Worm (Caenorhabditis elegans) whole organism, young adult: ENCODE data around the gene fbxb-91.

Experiments
- B0336.3 ChIP-seq: fragments of 200-800 bp; sonication (Bioruptor generic); IDR thresholded peaks from 2 replicates; pipeline ENCODE4 v1.3.6; 2022; ENCODE audit warnings: missing genetic modification characterization, missing compliant biosample characterization
- F22D6.2 ChIP-seq: sonication (generic microtip); optimal IDR thresholded peaks from 2 replicates; lab custom pipeline; 2016; ENCODE audit warnings: mild to moderate bottlenecking, missing genetic modification characterization, missing compliant biosample characterization
- F33H1.4 ChIP-seq: fragments of 200-800 bp; sonication (Bioruptor generic); IDR thresholded peaks from 2 replicates; pipeline ENCODE4 v1.3.6; 2022; ENCODE audit warnings: missing genetic modification reagents, missing genetic modification characterization, missing compliant biosample characterization
- F37B4.10 ChIP-seq: fragments of 200-800 bp; sonication (Bioruptor generic); IDR thresholded peaks from 2 replicates; pipeline ENCODE4 v1.3.6; 2022; ENCODE audit warnings: missing genetic modification characterization, missing compliant biosample characterization
- F57C9.4 ChIP-seq: sonication (generic microtip); optimal IDR thresholded peaks from 2 replicates; lab custom pipeline; 2017; ENCODE audit warnings: mild to moderate bottlenecking, missing genetic modification characterization, missing compliant biosample characterization
- T07F8.4 ChIP-seq: sonication (generic microtip); optimal IDR thresholded peaks from 2 replicates; lab custom pipeline; 2016; ENCODE audit warnings: mild to moderate bottlenecking, missing genetic modification characterization, moderate library complexity, missing compliant biosample characterization
- T26A5.8 ChIP-seq: sonication (generic microtip); optimal IDR thresholded peaks from 2 replicates; lab custom pipeline; 2016; ENCODE audit warnings: missing genetic modification characterization, missing compliant biosample characterization
- Y56A3A.18 ChIP-seq: fragments of 200-800 bp; sonication (Bioruptor generic); IDR thresholded peaks from 2 replicates; pipeline ENCODE4 v1.3.6; 2022; ENCODE audit warnings: missing genetic modification reagents, missing genetic modification characterization, missing compliant biosample characterization
- Y95B8A.8 ChIP-seq: fragments of 200-800 bp; sonication (Bioruptor generic); IDR thresholded peaks from 2 replicates; pipeline ENCODE4 v1.3.6; 2022; ENCODE audit warnings: missing genetic modification reagents, missing genetic modification characterization, missing compliant biosample characterization
- aptf-2 ChIP-seq: fragments of 200-800 bp; sonication (Bioruptor generic); conservative IDR thresholded peaks from 2 replicates; pipeline ENCODE4 v1.3.6; 2022; ENCODE audit warnings: missing genetic modification reagents, missing genetic modification characterization, missing compliant biosample characterization
- aptf-3 ChIP-seq: fragments of 200-800 bp; sonication (Bioruptor generic); IDR thresholded peaks from 2 replicates; pipeline ENCODE4 v1.3.6; 2022; ENCODE audit warnings: missing genetic modification characterization, missing compliant biosample characterization
- attf-3 ChIP-seq: fragments of 200-800 bp; sonication (Bioruptor generic); conservative IDR thresholded peaks from 2 replicates; pipeline ENCODE4 v1.3.6; 2022; ENCODE audit warnings: missing genetic modification reagents, missing genetic modification characterization, missing compliant biosample characterization
- attf-5 ChIP-seq: fragments of 200-800 bp; sonication (Bioruptor generic); optimal IDR thresholded peaks from 2 replicates; lab custom pipeline; 2018; ENCODE audit warnings: mild to moderate bottlenecking, missing genetic modification characterization, missing compliant biosample characterization
- cebp-2 ChIP-seq: fragments of 200-800 bp; sonication (Bioruptor generic); IDR thresholded peaks from 2 replicates; pipeline ENCODE4 v1.3.6; 2022; ENCODE audit warnings: missing genetic modification characterization, missing compliant biosample characterization
- ceh-58 ChIP-seq: fragments of 200-800 bp; sonication (Bioruptor generic); IDR thresholded peaks from 2 replicates; pipeline ENCODE4 v1.3.6; 2022; ENCODE audit warnings: missing genetic modification characterization, missing compliant biosample characterization
- dox-1 ChIP-seq: fragments of 200-800 bp; sonication (Bioruptor generic); IDR thresholded peaks from 2 replicates; pipeline ENCODE4 v1.3.6; 2022; ENCODE audit warnings: missing genetic modification reagents, missing genetic modification characterization, missing compliant biosample characterization
- dpl-1 ChIP-seq: fragments of 150-350 bp; optimal IDR thresholded peaks from 2 replicates; lab custom pipeline; 2014; ENCODE audit warnings: missing biosample characterization, missing genetic modification reagents, missing genetic modification characterization
- egl-44 ChIP-seq: fragments of 200-800 bp; sonication (Bioruptor generic); IDR thresholded peaks from 2 replicates; pipeline ENCODE4 v1.3.6; 2022; ENCODE audit warnings: missing genetic modification reagents, missing genetic modification characterization, missing compliant biosample characterization
- gei-17 ChIP-seq: fragments of 200-800 bp; sonication (Bioruptor generic); optimal IDR thresholded peaks from 2 replicates; lab custom pipeline; 2018; ENCODE audit warnings: mild to moderate bottlenecking, missing genetic modification characterization, missing compliant biosample characterization
- hsf-1 ChIP-seq: fragments of 200-800 bp; sonication (Bioruptor generic); IDR thresholded peaks from 2 replicates; pipeline ENCODE4 v1.3.6; 2022; ENCODE audit warnings: missing genetic modification reagents, missing genetic modification characterization, missing compliant biosample characterization
- let-526 ChIP-seq: fragments of 200-800 bp; sonication (Bioruptor generic); IDR thresholded peaks from 2 replicates; pipeline ENCODE4 v1.3.6; 2022; ENCODE audit warnings: missing genetic modification reagents, missing genetic modification characterization, missing compliant biosample characterization
- lin-26 ChIP-seq: fragments of 200-800 bp; sonication (Bioruptor generic); IDR thresholded peaks from 2 replicates; pipeline ENCODE4 v1.3.6; 2022; ENCODE audit warnings: missing genetic modification reagents, missing genetic modification characterization, missing compliant biosample characterization
- lin-35 ChIP-seq, 3 experiments: fragments of 150-350 bp in 2 of 3; sonication (generic microtip) in 1 of 3; optimal IDR thresholded peaks; 2 replicates each; lab custom pipeline; 2014 to 2018; ENCODE audit warnings: missing biosample characterization in 3 of 3, missing genetic modification characterization in 3 of 3, missing genetic modification reagents in 3 of 3
- lsl-1 ChIP-seq: fragments of 200-800 bp; sonication (Bioruptor generic); optimal IDR thresholded peaks from 2 replicates; lab custom pipeline; 2018; ENCODE audit warnings: mild to moderate bottlenecking, missing genetic modification characterization, moderate library complexity, missing compliant biosample characterization
- madf-10 ChIP-seq: sonication (generic microtip); optimal IDR thresholded peaks from 2 replicates; lab custom pipeline; 2016; ENCODE audit warnings: mild to moderate bottlenecking, missing genetic modification characterization, missing compliant biosample characterization
- madf-3 ChIP-seq: fragments of 200-800 bp; sonication (Bioruptor generic); IDR thresholded peaks from 2 replicates; pipeline ENCODE4 v1.3.6; 2022; ENCODE audit warnings: missing genetic modification reagents, missing genetic modification characterization, missing compliant biosample characterization
- madf-6 ChIP-seq: fragments of 200-800 bp; sonication (Bioruptor generic); IDR thresholded peaks from 2 replicates; pipeline ENCODE4 v1.3.6; 2022; ENCODE audit warnings: missing genetic modification reagents, missing genetic modification characterization, missing compliant biosample characterization
- mes-4 ChIP-seq: sonication (generic microtip); optimal IDR thresholded peaks from 2 replicates; lab custom pipeline; 2016; ENCODE audit warnings: missing genotype, missing genetic modification characterization, missing compliant biosample characterization
- nhr-120 ChIP-seq: fragments of 200-800 bp; sonication (Bioruptor generic); IDR thresholded peaks from 2 replicates; pipeline ENCODE4 v1.3.6; 2022; ENCODE audit warnings: missing genetic modification characterization, missing compliant biosample characterization
- nhr-179 ChIP-seq: sonication (generic microtip); optimal IDR thresholded peaks from 2 replicates; lab custom pipeline; 2016; ENCODE audit warnings: mild to moderate bottlenecking, missing genetic modification characterization, missing compliant biosample characterization
- nhr-27 ChIP-seq: fragments of 200-800 bp; sonication (Bioruptor generic); optimal IDR thresholded peaks from 2 replicates; lab custom pipeline; 2018; ENCODE audit warnings: mild to moderate bottlenecking, missing genetic modification characterization, moderate library complexity, missing compliant biosample characterization
- pbrm-1 ChIP-seq: fragments of 200-800 bp; sonication (Bioruptor generic); IDR thresholded peaks from 2 replicates; pipeline ENCODE4 v1.3.6; 2022; ENCODE audit warnings: missing genetic modification reagents, missing genetic modification characterization, missing compliant biosample characterization
- pha-4 ChIP-seq: fragments of 150-350 bp; sonication (generic microtip); optimal IDR thresholded peaks from 2 replicates; lab custom pipeline; 2014; ENCODE audit warnings: missing biosample characterization, missing genetic modification reagents, missing genetic modification characterization
- rcor-1 ChIP-seq: fragments of 200-800 bp; sonication (Bioruptor generic); IDR thresholded peaks from 2 replicates; pipeline ENCODE4 v1.3.6; 2022; ENCODE audit warnings: missing genetic modification reagents, missing genetic modification characterization, missing compliant biosample characterization
- sea-2 ChIP-seq: fragments of 200-800 bp; sonication (Bioruptor generic); IDR thresholded peaks from 2 replicates; pipeline ENCODE4 v1.3.6; 2022; ENCODE audit warnings: missing genetic modification characterization, missing compliant biosample characterization
- snpc-1.3 ChIP-seq: sonication (generic microtip); optimal IDR thresholded peaks from 2 replicates; lab custom pipeline; 2017; ENCODE audit warnings: missing genetic modification characterization, mild to moderate bottlenecking, missing compliant biosample characterization, antibody characterized with exemption, moderate library complexity, missing genotype, missing genetic modification reagents; ENCODE audit not compliant: insufficient read depth
- snpc-4 ChIP-seq, 5 experiments: fragments of 150-350 bp in 1 of 5; sonication (generic microtip) in 4 of 5; optimal IDR thresholded peaks; 2 replicates each; lab custom pipeline; 2014 to 2018; ENCODE audit warnings: missing genetic modification characterization in 5 of 5, missing biosample characterization in 3 of 5, antibody characterized with exemption in 2 of 5, mild to moderate bottlenecking in 2 of 5, missing compliant biosample characterization in 2 of 5, missing genotype in 2 of 5, moderate library complexity in 2 of 5, missing genetic modification reagents in 1 of 5
- zim-3 ChIP-seq: sonication (generic microtip); optimal IDR thresholded peaks from 2 replicates; lab custom pipeline; 2017; ENCODE audit warnings: mild to moderate bottlenecking, missing genetic modification characterization, moderate library complexity, missing compliant biosample characterization
- ztf-18 ChIP-seq: sonication (generic microtip); optimal IDR thresholded peaks from 2 replicates; lab custom pipeline; 2016; ENCODE audit warnings: missing genotype, mild to moderate bottlenecking, missing genetic modification characterization, missing compliant biosample characterization
- ztf-3 ChIP-seq: fragments of 200-800 bp; sonication (Bioruptor generic); optimal IDR thresholded peaks from 2 replicates; lab custom pipeline; 2018; ENCODE audit warnings: mild to moderate bottlenecking, missing genetic modification characterization, missing compliant biosample characterization

Gene fbxb-91

ce11 chrII:3750685-3751084, at the start of gene fbxb-91:
Gene fbxb-91 (minus strand): TSS chrII:3750785.
- TF ChIP-seq attf-5 (GFP tag; lab: Kevin White, UChicago) (no peak), madf-10 (tag; lab: Kevin White, UChicago) (no peak)

- no peak for TF ChIP-seq let-526 (GFP tag; lab: Robert Waterston, UW)
- TF ChIP-seq, all 124 proteins: peak for 0
Measured at ce11 chrII:3795323-3795722, 44.7 kb upstream of the fbxb-91 start, which contains the start of gene Y8A9A.2. Gene Y8A9A.2 (plus strand): TSS chrII:3795623.

DNA sequence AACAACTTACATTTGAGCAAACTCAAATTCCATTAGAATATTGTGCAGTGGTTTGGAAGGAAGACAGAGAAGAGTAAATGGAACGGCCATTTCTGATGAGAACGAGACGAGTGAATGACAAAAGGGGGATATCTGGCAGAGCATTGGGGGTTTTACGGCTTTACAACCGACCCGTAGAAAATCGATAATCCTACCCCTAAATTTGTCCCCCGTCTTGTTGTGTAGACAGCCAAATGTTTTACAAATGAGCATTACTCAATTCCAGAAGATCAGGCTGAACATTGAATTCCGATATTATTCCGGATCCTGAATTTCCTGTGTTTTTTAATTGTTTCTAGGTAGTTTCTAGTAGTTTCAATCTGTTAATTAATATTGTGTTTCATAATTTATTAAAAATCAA, 42.8 kb upstream of the fbxb-91 start, which contains the start of gene fbxb-99:
Gene fbxb-99 (minus strand): TSS at position 101 of the 400 bp plus-strand sequence.
- TF ChIP-seq nhr-179 (tag; lab: Kevin White, UChicago), result no peak
- no peak for TF ChIP-seq pha-4 (tag; lab: Kevin White, UChicago)
- no peak for TF ChIP-seq aptf-3 (GFP tag; lab: Robert Waterston, UW)
- no peak for TF ChIP-seq dox-1 (GFP tag; lab: Robert Waterston, UW)
- TF ChIP-seq nhr-120 (GFP tag; lab: Robert Waterston, UW), result no peak
- no peak for TF ChIP-seq ceh-58 (GFP tag; lab: Robert Waterston, UW)
- no peak for TF ChIP-seq T07F8.4 (tag; lab: Kevin White, UChicago)
- TF ChIP-seq lin-26, result no peak
- TF ChIP-seq gei-17 (GFP tag; lab: Kevin White, UChicago), result no peak
- no peak for TF ChIP-seq attf-3 (GFP tag; lab: Robert Waterston, UW)
- TF ChIP-seq lin-35 (GFP tag; optimal IDR thresholded peaks at IDR 0.05; lab: Kevin White, UChicago), result no peak
- TF ChIP-seq Y56A3A.18 (GFP tag; lab: Robert Waterston, UW), result no peak
- TF ChIP-seq F57C9.4 (tag; lab: Kevin White, UChicago), result no peak
- no peak for TF ChIP-seq dpl-1 (GFP tag; lab: Kevin White, UChicago)
- TF ChIP-seq snpc-4 (GFP tag; optimal IDR thresholded peaks at IDR 0.05; lab: Kevin White, UChicago), result no peak
- TF ChIP-seq snpc-4 (tag; optimal IDR thresholded peaks at IDR 0.05; lab: Kevin White, UChicago), result no peak

DNA sequence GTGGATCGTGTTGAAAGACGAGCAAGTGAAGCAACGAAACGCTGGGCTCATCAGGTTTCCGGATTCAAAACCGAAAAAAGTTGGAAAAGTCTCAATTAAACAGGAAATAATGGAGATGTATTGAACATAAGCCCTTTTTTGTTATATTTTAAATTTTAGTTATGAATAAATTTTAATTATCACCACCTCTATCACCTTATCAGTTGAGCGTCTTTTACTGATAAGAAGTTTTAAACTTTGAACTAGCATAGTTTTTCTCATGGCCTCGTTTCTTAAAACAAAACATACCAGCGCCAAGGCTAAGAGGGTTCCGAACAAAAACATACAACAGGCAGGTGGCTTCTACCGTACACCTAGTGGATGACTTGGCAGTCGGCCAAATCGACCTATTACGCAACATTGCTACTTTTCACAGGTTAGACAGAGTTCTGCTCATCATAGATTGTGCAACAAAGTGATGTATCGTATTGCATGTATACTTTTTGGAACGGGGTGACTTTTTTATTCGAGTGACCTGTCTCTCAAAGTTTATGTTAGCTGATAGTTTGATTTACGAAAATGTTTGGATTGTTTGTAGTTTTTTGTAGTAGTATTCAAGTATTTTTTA, 37.9 kb upstream of the fbxb-91 start:
- TF ChIP-seq ztf-18, result no peak
- no peak for TF ChIP-seq aptf-2 (GFP tag; lab: Robert Waterston, UW)

- no peak for TF ChIP-seq F22D6.2 (tag; lab: Kevin White, UChicago)
- no peak for TF ChIP-seq Y95B8A.8 (GFP tag; lab: Robert Waterston, UW)
- TF ChIP-seq T26A5.8 (tag; lab: Kevin White, UChicago), result no peak
- TF ChIP-seq lsl-1 (GFP tag; lab: Kevin White, UChicago), result no peak
- no peak for TF ChIP-seq B0336.3
- TF ChIP-seq nhr-27 (tag; lab: Kevin White, UChicago), result no peak
- TF ChIP-seq zim-3, result no peak
- TF ChIP-seq madf-3, result no peak
- no peak for TF ChIP-seq snpc-1.3 (tag; lab: Kevin White, UChicago)
- TF ChIP-seq madf-6 (GFP tag; lab: Robert Waterston, UW), result no peak
- no peak for TF ChIP-seq ztf-3 (GFP tag; lab: Kevin White, UChicago)
- TF ChIP-seq F37B4.10, result no peak
- TF ChIP-seq hsf-1 (GFP tag; lab: Robert Waterston, UW), result no peak
- TF ChIP-seq mes-4 (tag; lab: Kevin White, UChicago), result no peak
- TF ChIP-seq rcor-1, result no peak
- TF ChIP-seq egl-44 (GFP tag; lab: Robert Waterston, UW), result no peak
- no peak for TF ChIP-seq pbrm-1 (GFP tag; lab: Robert Waterston, UW)
- no peak for TF ChIP-seq cebp-2
- TF ChIP-seq F33H1.4 (GFP tag; lab: Robert Waterston, UW), result no peak
- no peak for TF ChIP-seq sea-2 (GFP tag; lab: Robert Waterston, UW)
Measured at ce11 chrII:3787151-3787550, 36.6 kb upstream of the fbxb-91 start, which contains the start of gene T24E12.13. Gene T24E12.13 (plus strand): TSS chrII:3787451.
